Fruit fly (Drosophila melanogaster) whole organism: Measurements from ENCODE around the gene CG14302.

Experiments used
- CG8478 ChIP-seq: fragments of >200 bp; optimal IDR thresholded peaks from 2 replicates; lab custom pipeline; 2018; ENCODE audit warnings: inconsistent platforms
- Dll ChIP-seq: fragments of >200 bp; optimal IDR thresholded peaks from 2 replicates; lab custom pipeline; 2017
- EcR ChIP-seq, 2 experiments: fragments of >200 bp; optimal IDR thresholded peaks; 2 replicates each; lab custom pipeline; 2017; ENCODE audit warnings: missing biosample characterization in 2 of 2, missing genetic modification characterization in 2 of 2, missing genetic modification reagents in 2 of 2
- pan ChIP-seq: fragments of >200 bp; optimal IDR thresholded peaks from 2 replicates; lab custom pipeline; 2017
- psq ChIP-seq: fragments of >200 bp; optimal IDR thresholded peaks from 2 replicates; lab custom pipeline; 2017
- usp ChIP-seq: fragments of >200 bp; optimal IDR thresholded peaks from 2 replicates; lab custom pipeline; 2017; ENCODE audit warnings: missing biosample characterization, missing genetic modification characterization, mixed read lengths

The CG14302 gene

DNA sequence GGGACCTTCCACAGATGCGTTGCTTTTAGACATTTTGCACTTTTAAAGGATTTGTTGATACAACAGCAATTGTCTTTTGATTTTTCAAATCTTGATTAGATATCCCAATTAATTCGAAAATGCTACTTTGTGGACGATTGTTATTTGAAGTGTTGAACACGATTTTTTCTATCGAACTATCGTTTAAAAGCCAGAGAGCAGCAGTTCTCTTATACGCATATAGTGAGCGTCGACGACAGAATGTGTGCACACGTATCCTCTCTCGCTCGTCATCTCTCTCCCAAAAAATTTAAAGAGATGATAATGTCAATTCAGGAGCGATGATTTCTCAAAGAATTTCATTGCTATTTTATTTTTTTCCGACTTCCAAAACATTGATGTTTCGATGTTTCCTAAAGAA lies 10.0 kb upstream of the CG14302 start, which contains the start of gene CG34283:
CG34283 (minus strand) TSS at position 101 of the 400 bp plus-strand sequence.
- TF ChIP-seq psq (lab: Kevin White, UChicago): no peak
- TF ChIP-seq Dll (lab: Kevin White, UChicago): no peak
- TF ChIP-seq EcR (GFP tag; optimal IDR thresholded peaks at IDR 0.05; lab: Kevin White, UChicago): no peak
- TF ChIP-seq CG8478 (lab: Kevin White, UChicago): no peak
- no peak for TF ChIP-seq usp (GFP tag; lab: Kevin White, UChicago)
- TF ChIP-seq pan: no peak

DNA sequence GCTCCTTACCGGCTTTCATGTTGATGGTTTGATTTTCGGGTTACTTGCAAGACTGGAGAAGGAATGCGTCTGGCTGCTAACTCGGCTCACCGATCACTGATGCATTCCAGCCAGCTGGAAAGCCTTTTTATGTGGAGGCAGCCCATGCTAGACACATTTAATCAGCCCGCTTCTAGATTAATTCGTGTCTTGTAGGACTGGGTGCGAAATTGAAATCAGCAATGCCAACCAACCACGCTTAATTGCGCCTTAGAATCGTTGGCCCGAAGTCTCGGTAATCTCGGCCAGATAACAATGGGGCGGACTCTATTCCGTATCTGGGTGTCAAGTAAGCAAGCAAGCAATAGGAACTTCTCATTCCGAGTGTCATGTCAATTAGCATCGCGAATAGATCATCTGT lies 6.1 kb upstream of the CG14302 start, which contains the start of gene CG7714:
CG7714 (minus strand) TSS at position 101 of the 400 bp plus-strand sequence.
- TF ChIP-seq EcR (GFP tag; optimal IDR thresholded peaks at IDR 0.05; lab: Kevin White, UChicago) (no peak), Dll (lab: Kevin White, UChicago) (no peak), psq (lab: Kevin White, UChicago) (no peak), CG8478 (lab: Kevin White, UChicago) (no peak), usp (GFP tag; lab: Kevin White, UChicago) (no peak), pan (no peak)

DNA sequence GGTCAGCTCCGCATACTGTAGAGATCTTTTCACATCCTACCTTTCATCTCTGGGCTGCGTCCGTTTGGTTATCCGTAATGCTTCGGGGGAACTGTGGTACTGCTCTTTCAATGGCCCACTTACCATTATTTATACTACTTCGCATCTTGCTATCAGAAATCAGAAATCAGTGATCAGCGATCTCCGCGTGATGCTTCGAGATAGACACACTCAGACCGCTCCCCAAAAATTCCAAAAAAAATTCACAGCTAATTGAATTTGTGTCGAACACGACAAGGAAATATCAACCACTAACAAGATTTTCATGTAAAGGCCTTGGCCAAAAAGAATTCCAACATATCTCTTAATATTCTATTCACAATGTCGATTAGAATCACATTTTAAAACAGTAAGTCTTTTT lies 4.1 kb upstream of the CG14302 start, which contains the start of gene CG7715:
CG7715 (minus strand) TSS at position 101 of the 400 bp plus-strand sequence.
- no peak for TF ChIP-seq CG8478 (lab: Kevin White, UChicago)
- no peak for TF ChIP-seq usp (GFP tag; lab: Kevin White, UChicago)
- TF ChIP-seq Dll (lab: Kevin White, UChicago): no peak
- no peak for TF ChIP-seq EcR (GFP tag; optimal IDR thresholded peaks at IDR 0.05; lab: Kevin White, UChicago)
- TF ChIP-seq psq (lab: Kevin White, UChicago): no peak
- no peak for TF ChIP-seq pan

DNA sequence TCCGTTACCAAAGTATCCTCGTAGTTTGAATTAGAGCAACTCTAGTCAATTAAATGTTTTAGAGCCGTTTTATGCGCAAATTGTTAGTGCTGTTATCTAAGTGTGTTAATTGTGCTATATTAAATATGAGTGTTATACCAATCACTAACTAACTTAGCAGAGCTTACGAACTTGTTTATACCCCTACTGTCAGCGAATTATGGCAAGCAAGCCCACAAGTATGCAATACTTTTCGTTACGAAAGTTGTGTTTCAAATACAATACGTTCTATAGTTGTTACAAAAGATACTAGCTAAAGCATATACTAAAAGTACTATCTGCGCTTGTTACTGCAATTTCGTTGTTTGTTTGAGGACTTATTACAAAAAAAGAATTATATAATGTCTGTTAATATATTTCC lies 1.2 kb upstream of the CG14302 start:
- TF ChIP-seq usp (GFP tag; lab: Kevin White, UChicago) (no peak), psq (lab: Kevin White, UChicago) (no peak), Dll (lab: Kevin White, UChicago) (no peak), EcR (GFP tag; optimal IDR thresholded peaks at IDR 0.05; lab: Kevin White, UChicago) (no peak), pan (no peak), CG8478 (lab: Kevin White, UChicago) (no peak)

DNA sequence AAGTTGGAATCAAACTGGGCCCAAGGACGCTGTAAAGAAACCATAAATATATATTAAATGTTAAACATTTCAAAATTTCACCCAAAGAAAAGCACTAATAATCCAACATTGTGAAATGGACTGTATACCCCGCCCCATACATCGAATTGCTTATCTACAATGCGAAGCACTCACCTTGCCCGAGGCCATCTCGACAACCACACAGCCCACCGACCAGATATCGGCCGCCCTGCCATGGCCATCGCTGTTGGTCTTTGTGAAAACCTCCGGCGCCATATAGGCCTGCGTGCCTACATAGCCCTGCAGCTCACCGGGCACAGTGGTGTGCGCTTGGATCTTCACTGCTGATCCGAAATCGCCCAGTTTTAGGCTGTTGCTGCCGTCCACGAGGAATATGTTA lies 1.1 kb downstream of the CG14302 start:
- TF ChIP-seq psq (lab: Kevin White, UChicago): no peak
- TF ChIP-seq CG8478 (lab: Kevin White, UChicago): no peak
- TF ChIP-seq usp (GFP tag; lab: Kevin White, UChicago): no peak
- TF ChIP-seq pan: no peak
- TF ChIP-seq Dll (lab: Kevin White, UChicago): no peak
- TF ChIP-seq EcR (GFP tag; optimal IDR thresholded peaks at IDR 0.05; lab: Kevin White, UChicago): no peak

DNA sequence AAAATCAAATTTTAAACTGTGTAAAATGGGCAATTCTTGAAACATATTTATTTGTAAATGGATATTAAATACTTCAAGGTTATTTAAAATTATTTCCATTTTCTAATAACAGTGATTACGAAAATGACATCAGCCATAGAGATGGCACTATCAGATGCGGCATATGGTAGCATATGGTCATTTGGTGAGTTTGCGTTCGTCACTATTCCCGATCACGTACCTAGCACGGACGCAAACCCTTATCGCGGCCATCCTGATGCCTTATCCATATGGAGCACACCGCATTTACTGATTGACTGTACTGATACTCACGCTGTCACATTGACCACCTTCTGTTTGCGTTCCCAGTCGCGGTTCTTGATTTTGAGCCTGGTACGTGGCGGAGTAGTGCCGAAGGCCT lies 5.6 kb downstream of the CG14302 start:
- TF ChIP-seq CG8478 (lab: Kevin White, UChicago): no peak
- TF ChIP-seq Dll (lab: Kevin White, UChicago): no peak
- no peak for TF ChIP-seq usp (GFP tag; lab: Kevin White, UChicago)
- no peak for TF ChIP-seq EcR (GFP tag; optimal IDR thresholded peaks at IDR 0.05; lab: Kevin White, UChicago)
- TF ChIP-seq pan: no peak
- no peak for TF ChIP-seq psq (lab: Kevin White, UChicago)

DNA sequence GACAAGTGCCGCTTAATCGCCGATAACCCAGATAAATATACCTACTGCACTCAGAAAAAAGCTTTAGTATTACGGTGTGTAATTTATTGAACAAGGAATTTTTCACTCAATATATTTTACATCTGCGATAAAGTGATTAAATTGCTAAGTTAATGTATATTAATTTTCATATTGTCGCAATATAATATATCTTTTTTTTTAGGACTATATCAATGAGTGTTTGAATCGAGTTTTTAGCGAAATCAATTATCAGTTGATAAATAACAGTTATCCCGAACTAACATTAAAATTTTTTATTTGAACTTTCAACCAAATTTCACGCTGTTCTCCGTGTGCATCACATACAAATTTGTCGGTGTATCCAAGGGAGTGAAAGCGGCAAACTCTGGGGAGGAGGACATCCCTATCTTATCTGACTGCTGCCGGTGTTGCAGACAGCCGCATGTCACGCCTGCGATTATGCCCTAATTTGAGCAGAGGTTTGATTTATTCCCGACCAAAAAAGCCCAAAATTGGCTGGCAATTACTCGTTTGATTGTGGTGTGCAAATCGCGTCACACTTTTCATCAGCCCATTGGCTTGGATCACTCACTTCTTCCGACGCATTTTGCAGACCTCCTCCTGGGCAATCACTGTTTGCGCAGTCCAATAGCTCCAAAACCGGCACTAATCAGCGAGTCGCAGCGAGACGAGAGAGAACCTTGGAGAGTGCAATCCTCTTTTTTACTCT lies 6.4 kb downstream of the CG14302 start:
- TF ChIP-seq CG8478 (lab: Kevin White, UChicago) (no peak), EcR (GFP tag; optimal IDR thresholded peaks at IDR 0.05; lab: Kevin White, UChicago) (no peak), Dll (lab: Kevin White, UChicago) (peak; percentile 61), pan (no peak), usp (GFP tag; lab: Kevin White, UChicago) (no peak), psq (lab: Kevin White, UChicago) (no peak)

DNA sequence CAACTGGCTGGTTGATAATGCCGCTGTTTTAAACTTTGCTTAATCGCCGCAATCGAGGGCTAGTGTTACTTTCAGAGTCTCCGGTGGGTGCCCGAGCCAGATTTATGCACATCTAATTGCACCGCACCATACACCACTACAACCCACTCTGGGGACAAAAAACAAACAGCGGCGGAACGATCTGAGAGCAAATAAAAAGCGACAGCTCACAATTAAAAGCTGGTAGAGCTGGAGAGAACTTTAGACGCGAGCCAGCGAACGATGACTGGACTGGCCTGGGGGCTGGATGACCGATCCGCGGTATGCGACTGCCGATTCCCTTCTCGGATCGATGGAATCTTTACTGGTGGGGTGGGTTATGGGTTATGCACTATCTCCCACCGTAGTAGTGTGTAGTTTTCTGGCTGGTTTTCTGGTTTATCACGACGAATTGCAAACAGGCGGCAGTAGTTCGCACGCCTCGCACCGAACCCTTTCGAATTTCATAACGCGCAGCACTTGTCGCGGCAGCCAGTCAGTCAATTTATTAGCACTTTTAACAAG lies 7.0 kb downstream of the CG14302 start:
- TF ChIP-seq Dll (lab: Kevin White, UChicago) (no peak), pan (no peak), psq (lab: Kevin White, UChicago) (no peak), CG8478 (lab: Kevin White, UChicago) (no peak), EcR (GFP tag; optimal IDR thresholded peaks at IDR 0.05; lab: Kevin White, UChicago) (no peak), usp (GFP tag; lab: Kevin White, UChicago) (no peak)

DNA sequence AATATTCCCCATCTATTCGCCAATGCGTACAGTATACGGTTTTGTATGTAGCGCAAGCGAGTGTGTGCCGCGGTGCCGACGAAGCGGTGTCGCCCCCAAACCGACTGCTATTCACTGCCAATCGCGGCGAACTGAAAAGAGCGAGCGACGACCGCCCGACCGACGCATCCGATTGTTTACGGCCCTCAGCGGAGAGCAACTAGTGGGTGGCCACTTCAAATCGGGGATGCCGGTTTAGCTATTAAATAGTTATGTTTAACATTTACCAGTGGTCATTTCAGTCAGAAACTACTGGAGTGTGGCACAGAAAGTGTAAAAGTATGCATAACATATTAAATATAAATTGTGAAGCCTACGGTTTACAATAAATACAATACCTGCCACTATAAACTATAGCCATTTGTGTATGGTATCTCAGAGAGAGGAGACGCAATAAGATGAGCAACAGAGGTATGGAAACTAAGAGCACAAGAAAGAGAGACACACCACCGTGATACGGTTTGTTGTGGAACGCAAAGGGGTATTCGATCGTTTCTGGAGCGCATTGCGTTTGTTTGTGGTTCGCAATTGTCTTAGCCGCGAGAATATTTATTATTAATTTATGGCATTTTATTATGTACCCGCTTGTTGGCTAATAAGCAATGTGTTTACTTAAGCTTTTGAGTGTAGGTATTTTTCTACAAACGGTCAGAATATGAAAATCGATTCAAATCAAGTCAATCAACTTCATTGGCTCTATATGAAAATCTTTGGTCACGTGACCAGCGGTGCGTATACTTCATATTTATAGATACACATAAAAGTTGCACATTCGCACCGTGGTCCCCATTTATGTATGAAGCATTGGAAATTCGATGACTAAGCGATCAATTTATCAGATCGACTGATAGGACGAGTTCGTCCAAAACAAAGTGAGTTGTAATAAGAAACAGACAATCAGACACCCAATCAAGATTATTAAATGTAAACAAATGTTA lies 7.8 kb downstream of the CG14302 start:
- no peak for TF ChIP-seq Dll (lab: Kevin White, UChicago)
- TF ChIP-seq pan: no peak
- no peak for TF ChIP-seq CG8478 (lab: Kevin White, UChicago)
- TF ChIP-seq psq (lab: Kevin White, UChicago): no peak
- TF ChIP-seq EcR (GFP tag; optimal IDR thresholded peaks at IDR 0.05; lab: Kevin White, UChicago): no peak
- TF ChIP-seq usp (GFP tag; lab: Kevin White, UChicago): no peak

DNA sequence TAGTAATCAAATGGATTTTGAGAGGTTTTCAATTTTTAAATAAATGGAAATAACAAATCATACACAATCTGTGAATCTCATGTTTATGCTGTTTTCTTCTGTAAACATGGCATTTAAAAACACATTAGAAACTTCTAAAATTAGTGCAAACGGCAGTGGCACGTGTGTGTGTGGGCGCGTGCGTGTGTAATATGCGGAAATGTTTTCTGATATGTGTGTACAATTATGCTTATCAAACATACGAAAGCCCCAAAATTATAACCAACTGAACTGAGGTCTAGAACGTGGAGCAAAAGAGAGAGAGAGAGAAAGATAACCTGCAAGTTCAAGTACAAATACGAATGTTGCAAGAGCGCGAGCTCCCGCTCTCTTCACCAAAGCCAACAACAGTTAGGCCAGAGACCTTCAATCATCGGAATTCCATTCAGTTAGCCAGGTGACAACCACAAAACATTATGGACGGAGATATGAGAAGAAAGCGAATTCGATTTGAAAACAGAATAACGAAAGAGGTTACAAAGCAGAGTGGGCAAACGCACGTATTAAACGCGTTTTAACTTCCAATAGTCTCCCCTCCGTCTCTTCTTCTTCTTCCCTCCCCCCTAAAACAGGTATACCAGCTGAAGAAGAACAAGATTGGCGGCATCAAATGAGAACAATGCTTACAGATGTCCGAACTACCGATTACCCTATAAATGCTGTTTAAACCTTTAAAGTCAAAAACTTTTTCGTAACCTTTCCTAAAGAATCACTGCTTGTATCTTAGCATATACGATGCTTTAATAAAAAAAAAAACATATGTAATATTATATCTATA lies 8.8 kb downstream of the CG14302 start:
- TF ChIP-seq psq (lab: Kevin White, UChicago) (no peak), pan (peak; percentile 95)
